Fruit fly (Drosophila melanogaster): ENCODE results near the gene CG7632.

DNA sequence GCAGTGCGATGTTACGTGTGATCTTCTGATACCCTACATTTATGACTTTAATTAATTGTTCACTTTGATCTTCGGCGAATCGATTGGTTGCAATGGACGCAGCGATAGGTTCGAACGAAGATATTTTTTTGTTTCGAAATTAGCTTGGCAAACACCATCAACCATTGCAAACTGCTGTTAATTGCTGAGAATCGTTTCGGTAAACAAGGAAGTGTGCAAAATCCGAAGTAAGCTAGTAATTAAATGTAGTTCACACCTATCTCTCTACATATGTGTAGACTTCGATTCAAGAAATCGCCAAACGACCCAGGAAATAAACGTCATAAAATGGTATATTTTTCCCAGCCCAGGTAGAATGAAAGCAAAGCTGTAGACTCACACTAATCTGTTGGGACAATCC is 6.1 kb upstream of the CG7632 start, which contains the start of gene CG43702:
- no peak for TF ChIP-seq lola (GFP tag; optimal IDR thresholded peaks at IDR 0.05)
- TF ChIP-seq Sp1 (GFP tag; optimal IDR thresholded peaks at IDR 0.05), result no peak
- no peak for TF ChIP-seq pan (optimal IDR thresholded peaks at IDR 0.05)
